Fruit fly (Drosophila melanogaster): Measurements from ENCODE around the gene CG13305.
A peak's percentile ranks its signal among the peaks of the same experiment; 100 is the strongest.

The CG13305 gene

DNA sequence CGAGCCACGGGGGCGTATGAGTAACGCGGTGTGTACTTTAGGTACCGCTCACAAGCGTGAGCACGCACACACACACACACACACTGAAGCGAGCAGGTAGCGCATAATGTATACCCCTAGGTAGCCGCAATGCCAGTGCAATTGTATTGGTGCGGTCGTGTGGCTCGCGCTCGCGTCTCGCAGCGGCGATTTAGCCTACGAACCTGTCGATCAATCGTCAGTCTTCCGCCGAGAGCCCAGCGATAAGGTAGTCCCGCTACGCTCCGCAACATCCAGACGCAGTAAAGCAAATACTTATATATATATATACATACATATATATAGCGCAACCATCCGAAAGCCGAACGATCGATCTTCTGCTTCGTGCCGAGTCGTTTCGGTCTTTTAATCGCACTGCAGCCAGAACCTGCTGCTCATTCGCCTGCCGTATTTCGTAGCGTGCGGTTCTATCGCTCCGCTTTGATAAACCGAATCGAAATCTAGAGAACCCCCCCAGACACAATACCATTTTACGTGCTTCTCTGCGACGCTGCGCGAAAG lies 29.0 kb upstream of the CG13305 start, which contains the start of gene hry (continued):
- TF ChIP-seq CG7556 (GFP tag; optimal IDR thresholded peaks at IDR 0.05) (no peak), MESR4 (GFP tag; optimal IDR thresholded peaks at IDR 0.05) (no peak), CG1529 (GFP tag; optimal IDR thresholded peaks at IDR 0.05) (no peak), Chrac-16 (GFP tag; optimal IDR thresholded peaks at IDR 0.05) (no peak), bowl (GFP tag; IDR thresholded peaks at IDR 0.05) (no peak; the same call in 1 of the 2 replicates), Side (GFP tag; optimal IDR thresholded peaks at IDR 0.05) (no peak), CG18764 (GFP tag; optimal IDR thresholded peaks at IDR 0.05) (no peak), CG18619 (GFP tag; optimal IDR thresholded peaks at IDR 0.05) (peak; percentile 47), Ptx1 (GFP tag; IDR thresholded peaks at IDR 0.05) (no peak), Doc2 (GFP tag; IDR thresholded peaks at IDR 0.05) (no peak), CG31388 (GFP tag; optimal IDR thresholded peaks at IDR 0.05) (no peak), CG2116 (GFP tag; optimal IDR thresholded peaks at IDR 0.05) (peak; percentile 20), Poxn (GFP tag; IDR thresholded peaks at IDR 0.05) (no peak), nom (GFP tag; optimal IDR thresholded peaks at IDR 0.05) (peak; percentile 87), unpg (GFP tag; optimal IDR thresholded peaks at IDR 0.05) (peak; percentile 20), Tbp (GFP tag; optimal IDR thresholded peaks at IDR 0.05) (no peak), Opbp (GFP tag; IDR thresholded peaks at IDR 0.05; ENCODE audit: partially characterized antibody) (peak; percentile 69; the same call in 2 of the 3 replicates), Atf3 (GFP tag; optimal IDR thresholded peaks at IDR 0.05) (no peak), CG10267 (tag; optimal IDR thresholded peaks at IDR 0.05) (peak; percentile 40), CG5953 (GFP tag; IDR thresholded peaks at IDR 0.05) (peak; percentile 48; the same call in 1 of the 2 replicates), scrt (GFP tag; optimal IDR thresholded peaks at IDR 0.05) (peak; percentile 58), CG17612 (GFP tag; IDR thresholded peaks at IDR 0.05) (no peak), lilli (GFP tag; optimal IDR thresholded peaks at IDR 0.05) (peak; percentile 44), abd-A (tag; optimal IDR thresholded peaks at IDR 0.05) (peak; percentile 88), CG8765 (GFP tag; IDR thresholded peaks at IDR 0.05) (no peak), sim (GFP tag; IDR thresholded peaks at IDR 0.05) (no peak), hkb (optimal IDR thresholded peaks at IDR 0.05) (no peak), hkb (GFP tag; IDR thresholded peaks at IDR 0.05) (peak; percentile 66), CG14860 (GFP tag; IDR thresholded peaks at IDR 0.05; ENCODE audit: partially characterized antibody) (0 out of 3 replicates have a peak, but pooled peaks have one; percentile 31), sr (GFP tag; IDR thresholded peaks at IDR 0.05) (peak; percentile 35; the same call in 1 of the 3 replicates), CG17328 (GFP tag; IDR thresholded peaks at IDR 0.05) (no peak), CG15601 (tag; optimal IDR thresholded peaks at IDR 0.05) (peak; percentile 61), tin (GFP tag; optimal IDR thresholded peaks at IDR 0.05) (no peak), luna (GFP tag; optimal IDR thresholded peaks at IDR 0.05) (no peak), Sin3A (optimal IDR thresholded peaks at IDR 0.05) (no peak), hbn (GFP tag; IDR thresholded peaks at IDR 0.05; ENCODE audit: partially characterized antibody) (no peak), tll (GFP tag; optimal IDR thresholded peaks at IDR 0.05) (peak in 1 of 2 experiments; percentile 83), vnd (GFP tag; IDR thresholded peaks at IDR 0.05; ENCODE audit: partially characterized antibody) (no peak), Meics (GFP tag; optimal IDR thresholded peaks at IDR 0.05) (no peak), CG9932 (GFP tag; IDR thresholded peaks at IDR 0.05) (no peak), CG13424 (tag; optimal IDR thresholded peaks at IDR 0.05) (peak; percentile 12), Hr51 (GFP tag; optimal IDR thresholded peaks at IDR 0.05) (peak in 1 of 2 experiments; percentile 8), wek (GFP tag; optimal IDR thresholded peaks at IDR 0.05) (peak; percentile 42), CrebB (tag; optimal IDR thresholded peaks at IDR 0.05) (peak; percentile 19), p53 (GFP tag; optimal IDR thresholded peaks at IDR 0.05) (no peak), crc (GFP tag; optimal IDR thresholded peaks at IDR 0.05) (no peak), row (GFP tag; IDR thresholded peaks at IDR 0.05) (peak; percentile 24; the same call in 1 of the 3 replicates), exex (tag; optimal IDR thresholded peaks at IDR 0.05) (peak; percentile 29), Hmr (GFP tag; optimal IDR thresholded peaks at IDR 0.05) (peak; percentile 66), org-1 (GFP tag; optimal IDR thresholded peaks at IDR 0.05) (peak; percentile 14)
